Worm (Caenorhabditis elegans): Measurements from ENCODE around the gene nos-3.

DNA sequence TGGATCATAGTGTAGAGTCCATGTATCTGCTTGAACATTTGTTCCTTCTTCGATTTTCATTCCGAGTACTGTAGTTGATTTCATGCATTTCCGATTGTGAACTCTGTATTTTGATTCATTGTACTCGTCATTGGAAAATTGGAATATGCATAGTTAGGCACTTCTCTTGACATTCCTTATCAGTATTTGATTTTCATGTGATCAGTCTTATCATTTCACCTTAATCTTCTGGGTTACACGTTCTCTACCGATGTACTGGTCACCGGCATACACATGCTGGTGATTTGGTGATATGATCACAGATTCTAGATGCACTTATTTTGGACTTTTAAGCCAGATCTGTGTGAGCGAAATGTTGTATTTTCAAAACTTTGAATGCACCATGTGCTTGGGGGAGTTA lies 45.1 kb downstream of the nos-3 start:
- TF ChIP-seq hlh-8 (tag; optimal IDR thresholded peaks at IDR 0.05) (no peak), K02D7.2 (tag; optimal IDR thresholded peaks at IDR 0.05) (no peak), F13H6.1 (tag; optimal IDR thresholded peaks at IDR 0.05) (no peak), ama-1 (optimal IDR thresholded peaks at IDR 0.05) (no peak), tbx-2 (tag; optimal IDR thresholded peaks at IDR 0.05) (no peak)
